Fruit fly (Drosophila melanogaster) whole organism, embryonic: ENCODE data around the gene CG1622.
A peak's percentile ranks its signal among the peaks of the same experiment; 100 is the strongest.

Source experiments
- ATbp ChIP-seq: fragments of 200-800 bp; sonication (Bioruptor generic); optimal IDR thresholded peaks from 2 replicates; lab custom pipeline; 2017; ENCODE audit warnings: missing biosample characterization, mild to moderate bottlenecking, missing genetic modification characterization, missing genetic modification reagents
- B-H2 ChIP-seq: fragments of 200-800 bp; sonication (Bioruptor generic); optimal IDR thresholded peaks from 2 replicates; lab custom pipeline; 2018; ENCODE audit warnings: missing biosample characterization, mild to moderate bottlenecking, missing genetic modification characterization
- Bdp1 ChIP-seq: fragments of 200-800 bp; sonication (Bioruptor generic); optimal IDR thresholded peaks from 3 replicates; lab custom pipeline; 2016; ENCODE audit warnings: missing biosample characterization, missing genetic modification characterization
- Bgb ChIP-seq: fragments of 200-800 bp; sonication (Bioruptor generic); IDR thresholded peaks from 2 replicates; pipeline ENCODE4 v1.3.6; 2022; ENCODE audit warnings: missing biosample characterization, missing genetic modification characterization; ENCODE audit not compliant: partially characterized antibody
- CG10274 ChIP-seq: fragments of 200-800 bp; sonication (Bioruptor generic); optimal IDR thresholded peaks from 3 replicates; lab custom pipeline; 2017; ENCODE audit warnings: missing biosample characterization, mild to moderate bottlenecking, missing genetic modification characterization
- CG12219 ChIP-seq: fragments of 200-800 bp; sonication (Bioruptor generic); optimal IDR thresholded peaks from 3 replicates; lab custom pipeline; 2018; ENCODE audit warnings: missing biosample characterization, mild to moderate bottlenecking, missing genetic modification characterization
- CG12391 ChIP-seq: fragments of 200-800 bp; sonication (Bioruptor generic); optimal IDR thresholded peaks from 3 replicates; lab custom pipeline; 2018; ENCODE audit warnings: missing biosample characterization, mild to moderate bottlenecking, missing genetic modification characterization, moderate library complexity
- CG12769 ChIP-seq: fragments of 200-800 bp; sonication (Bioruptor generic); optimal IDR thresholded peaks from 2 replicates; lab custom pipeline; 2019; ENCODE audit warnings: missing biosample characterization, mild to moderate bottlenecking, missing genetic modification characterization, moderate library complexity
- CG13296 ChIP-seq: fragments of 200-800 bp; sonication (Bioruptor generic); optimal IDR thresholded peaks from 3 replicates; lab custom pipeline; 2018; ENCODE audit warnings: missing biosample characterization, mild to moderate bottlenecking, missing genetic modification characterization
- CG13894 ChIP-seq: fragments of 200-800 bp; sonication (Bioruptor generic); optimal IDR thresholded peaks from 3 replicates; lab custom pipeline; 2018; ENCODE audit warnings: missing biosample characterization, mild to moderate bottlenecking, missing genetic modification characterization, moderate library complexity
- CG14710 ChIP-seq: fragments of 200-800 bp; sonication (Bioruptor generic); optimal IDR thresholded peaks from 3 replicates; lab custom pipeline; 2019; ENCODE audit warnings: missing biosample characterization, mild to moderate bottlenecking, missing genetic modification characterization, moderate library complexity
- CG17359 ChIP-seq: fragments of 200-800 bp; sonication (Bioruptor generic); optimal IDR thresholded peaks from 3 replicates; lab custom pipeline; 2018; ENCODE audit warnings: missing biosample characterization, mild to moderate bottlenecking, missing genetic modification characterization, moderate library complexity
- CG18262 ChIP-seq: fragments of 200-800 bp; optimal IDR thresholded peaks from 3 replicates; lab custom pipeline; 2019; ENCODE audit warnings: missing biosample characterization, mild to moderate bottlenecking, missing genetic modification characterization, moderate library complexity
- CG3163 ChIP-seq: fragments of 200-800 bp; sonication (Bioruptor generic); optimal IDR thresholded peaks from 3 replicates; lab custom pipeline; 2016; ENCODE audit warnings: missing biosample characterization, missing genetic modification characterization
- CG32532 ChIP-seq: fragments of 200-800 bp; sonication (Bioruptor generic); IDR thresholded peaks from 2 replicates; pipeline ENCODE4 v1.3.6; 2022; ENCODE audit warnings: missing biosample characterization, missing genetic modification characterization
- CG3281 ChIP-seq: fragments of 200-800 bp; sonication (Bioruptor generic); optimal IDR thresholded peaks from 3 replicates; lab custom pipeline; 2017; ENCODE audit warnings: missing biosample characterization, mild to moderate bottlenecking, missing genetic modification characterization
- CG33213 ChIP-seq: fragments of 200-800 bp; sonication (Bioruptor generic); optimal IDR thresholded peaks from 3 replicates; lab custom pipeline; 2016; ENCODE audit warnings: missing biosample characterization, missing genetic modification characterization
- CG3407 ChIP-seq: fragments of 200-800 bp; sonication (Bioruptor generic); optimal IDR thresholded peaks from 2 replicates; lab custom pipeline; 2018; ENCODE audit warnings: missing biosample characterization, mild to moderate bottlenecking, missing genetic modification characterization
- CG34376 ChIP-seq: fragments of 200-800 bp; sonication (Bioruptor generic); optimal IDR thresholded peaks from 2 replicates; lab custom pipeline; 2018; ENCODE audit warnings: missing biosample characterization, mild to moderate bottlenecking, missing genetic modification characterization
- CG3838 ChIP-seq: fragments of 200-800 bp; sonication (Bioruptor generic); optimal IDR thresholded peaks from 3 replicates; lab custom pipeline; 2016; ENCODE audit warnings: missing biosample characterization, missing genetic modification characterization
- CG5180 ChIP-seq: fragments of 200-800 bp; sonication (Bioruptor generic); optimal IDR thresholded peaks from 3 replicates; lab custom pipeline; 2017; ENCODE audit warnings: missing biosample characterization, missing genetic modification characterization, mild to moderate bottlenecking, moderate library complexity, missing genetic modification reagents
- CG6765 ChIP-seq: fragments of 200-800 bp; sonication (Bioruptor generic); optimal IDR thresholded peaks from 3 replicates; lab custom pipeline; 2017; ENCODE audit warnings: missing biosample characterization, mild to moderate bottlenecking, missing genetic modification characterization
- CG8924 ChIP-seq: fragments of 200-800 bp; optimal IDR thresholded peaks from 3 replicates; lab custom pipeline; 2019; ENCODE audit warnings: missing biosample characterization, mild to moderate bottlenecking, missing genetic modification characterization, moderate library complexity
- CG8944 ChIP-seq: fragments of 200-800 bp; sonication (Bioruptor generic); optimal IDR thresholded peaks from 3 replicates; lab custom pipeline; 2016; ENCODE audit warnings: missing biosample characterization, missing genetic modification characterization
- D19A ChIP-seq: fragments of 200-800 bp; optimal IDR thresholded peaks from 3 replicates; lab custom pipeline; 2019; ENCODE audit warnings: missing biosample characterization, mild to moderate bottlenecking, missing genetic modification characterization, moderate library complexity
- Dp ChIP-seq: fragments of 200-800 bp; sonication (Bioruptor generic); optimal IDR thresholded peaks from 2 replicates; lab custom pipeline; 2018; ENCODE audit warnings: missing biosample characterization, mild to moderate bottlenecking, missing genetic modification characterization, moderate library complexity
- Dref ChIP-seq: fragments of 200-800 bp; sonication (Bioruptor generic); IDR thresholded peaks from 2 replicates; pipeline ENCODE4 v1.3.6; 2022; ENCODE audit warnings: missing biosample characterization, missing genetic modification characterization
- E2f2 ChIP-seq: fragments of 200-800 bp; sonication (Bioruptor generic); IDR thresholded peaks from 2 replicates; pipeline ENCODE4 v1.3.6; 2022; ENCODE audit warnings: missing biosample characterization, missing genetic modification characterization
- Fer3 ChIP-seq: fragments of 200-800 bp; sonication (Bioruptor generic); optimal IDR thresholded peaks from 2 replicates; lab custom pipeline; 2018; ENCODE audit warnings: missing biosample characterization, mild to moderate bottlenecking, missing genetic modification characterization, moderate library complexity
- H2.0 ChIP-seq: fragments of 200-800 bp; sonication (Bioruptor generic); IDR thresholded peaks from 2 replicates; pipeline ENCODE4 v1.3.6; 2022; ENCODE audit warnings: missing biosample characterization, missing genetic modification characterization
- HLH4C ChIP-seq: fragments of 200-800 bp; sonication (Bioruptor generic); IDR thresholded peaks from 3 replicates; pipeline ENCODE4 v1.3.6; 2022; ENCODE audit warnings: missing biosample characterization, missing genetic modification characterization; ENCODE audit not compliant: partially characterized antibody
- HmgZ ChIP-seq: fragments of 200-800 bp; sonication (Bioruptor generic); optimal IDR thresholded peaks from 2 replicates; lab custom pipeline; 2018; ENCODE audit warnings: missing biosample characterization, mild to moderate bottlenecking, missing genetic modification characterization
- Meics ChIP-seq: fragments of 200-800 bp; sonication (Bioruptor generic); optimal IDR thresholded peaks from 2 replicates; lab custom pipeline; 2017; ENCODE audit warnings: missing biosample characterization, mild to moderate bottlenecking, missing genetic modification characterization
- Sox102F ChIP-seq: fragments of 200-800 bp; sonication (Bioruptor generic); optimal IDR thresholded peaks from 2 replicates; lab custom pipeline; 2018; ENCODE audit warnings: missing biosample characterization, mild to moderate bottlenecking, missing genetic modification characterization, moderate library complexity
- Xrp1 ChIP-seq: fragments of 200-800 bp; sonication (Bioruptor generic); IDR thresholded peaks from 2 replicates; pipeline ENCODE4 v1.3.6; 2022; ENCODE audit warnings: missing biosample characterization, missing genetic modification characterization
- bab2 ChIP-seq: fragments of 200-800 bp; sonication (Bioruptor generic); optimal IDR thresholded peaks from 2 replicates; lab custom pipeline; 2016; ENCODE audit warnings: missing biosample characterization, missing genetic modification characterization
- crol ChIP-seq: fragments of 200-800 bp; sonication (Bioruptor generic); IDR thresholded peaks from 2 replicates; pipeline ENCODE4 v1.3.6; 2022; ENCODE audit warnings: missing biosample characterization, missing genetic modification characterization
- da ChIP-seq: fragments of 200-800 bp; sonication (Bioruptor generic); optimal IDR thresholded peaks from 2 replicates; lab custom pipeline; 2016; ENCODE audit warnings: missing biosample characterization, missing genetic modification characterization
- insv ChIP-seq, 2 experiments: fragments of 200-800 bp; sonication (Bioruptor generic); optimal IDR thresholded peaks; 3 replicates each; lab custom pipeline; 2016 to 2018; ENCODE audit warnings: missing biosample characterization in 2 of 2, missing genetic modification characterization in 2 of 2
- kah ChIP-seq: fragments of 200-800 bp; sonication (Bioruptor generic); optimal IDR thresholded peaks from 2 replicates; lab custom pipeline; 2018; ENCODE audit warnings: missing biosample characterization, mild to moderate bottlenecking, missing genetic modification characterization
- knrl ChIP-seq: fragments of 200-800 bp; sonication (Bioruptor generic); IDR thresholded peaks from 3 replicates; pipeline ENCODE4 v1.3.6; 2022; ENCODE audit warnings: missing biosample characterization, missing genetic modification characterization; ENCODE audit not compliant: partially characterized antibody
- lmd ChIP-seq: fragments of 200-800 bp; sonication (Bioruptor generic); IDR thresholded peaks from 2 replicates; pipeline ENCODE4 v1.3.6; 2022; ENCODE audit warnings: missing biosample characterization, missing genetic modification characterization
- mirr ChIP-seq: fragments of 200-800 bp; sonication (Bioruptor generic); optimal IDR thresholded peaks from 3 replicates; lab custom pipeline; 2018; ENCODE audit warnings: missing biosample characterization, mild to moderate bottlenecking, missing genetic modification characterization
- nerfin-1 ChIP-seq: fragments of 200-800 bp; sonication (Bioruptor generic); optimal IDR thresholded peaks from 3 replicates; lab custom pipeline; 2019; ENCODE audit warnings: missing biosample characterization, mild to moderate bottlenecking, missing genetic modification characterization, moderate library complexity
- oc ChIP-seq: fragments of 200-800 bp; sonication (Bioruptor generic); optimal IDR thresholded peaks from 2 replicates; lab custom pipeline; 2018; ENCODE audit warnings: missing biosample characterization, mild to moderate bottlenecking, missing genetic modification characterization, moderate library complexity
- odd ChIP-seq: fragments of 200-800 bp; sonication (Bioruptor generic); optimal IDR thresholded peaks from 2 replicates; lab custom pipeline; 2017; ENCODE audit warnings: missing biosample characterization, mild to moderate bottlenecking, missing genetic modification characterization
- pros ChIP-seq: fragments of 200-800 bp; sonication (Bioruptor generic); optimal IDR thresholded peaks from 3 replicates; lab custom pipeline; 2019; ENCODE audit warnings: missing biosample characterization, mild to moderate bottlenecking, missing genetic modification characterization, moderate library complexity
- rib ChIP-seq: fragments of 200-800 bp; sonication (Bioruptor generic); IDR thresholded peaks from 2 replicates; pipeline ENCODE4 v1.3.6; 2022; ENCODE audit warnings: missing biosample characterization, missing genetic modification characterization
- stwl ChIP-seq: fragments of 200-800 bp; sonication (Bioruptor generic); optimal IDR thresholded peaks from 3 replicates; lab custom pipeline; 2018; ENCODE audit warnings: missing biosample characterization, mild to moderate bottlenecking, missing genetic modification characterization, moderate library complexity
- wor ChIP-seq: fragments of 200-800 bp; sonication (Bioruptor generic); IDR thresholded peaks from 2 replicates; pipeline ENCODE4 v1.3.6; 2022; ENCODE audit warnings: missing biosample characterization, missing genetic modification characterization

CG1622 gene

DNA sequence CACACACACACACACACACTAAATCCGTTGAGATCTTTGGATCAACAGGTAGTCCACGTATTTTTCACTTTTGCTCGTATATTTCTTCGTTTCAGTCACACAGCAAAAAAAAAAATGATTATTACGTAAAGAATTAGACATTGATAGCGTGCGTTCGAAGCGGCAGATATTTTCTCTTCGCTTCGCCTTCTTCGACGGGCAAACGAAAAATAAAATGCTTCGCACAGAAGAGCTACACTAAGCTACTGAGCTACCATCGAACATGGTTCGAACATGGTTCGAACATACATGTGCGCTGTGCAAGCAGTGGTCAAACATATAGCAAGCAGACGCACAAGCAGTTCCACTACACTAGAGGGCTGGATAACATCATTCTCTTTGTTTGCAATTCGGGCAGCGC, 39.9 kb upstream of the CG1622 start (continued):
- TF ChIP-seq CG14710 (tag; lab: Kevin White, UChicago) (no peak), CG3163 (GFP tag; lab: Kevin White, UChicago) (peak; percentile 76), CG3281 (peak; percentile 21), E2f2 (peak; percentile 61), CG13296 (GFP tag; lab: Kevin White, UChicago) (peak; percentile 56), H2.0 (peak; percentile 30; the same call in 1 of the 2 replicates), crol (GFP tag; lab: Robert Waterston, UW) (0 out of 2 replicates have a peak, but pooled peaks have one; percentile 10), odd (GFP tag; lab: Kevin White, UChicago) (peak; percentile 3), CG17359 (tag; lab: Kevin White, UChicago) (peak; percentile 26), HLH4C (peak; percentile 49; the same call in 1 of the 3 replicates), CG8944 (no peak), CG5180 (GFP tag; lab: Kevin White, UChicago) (peak; percentile 100), Bdp1 (no peak), da (no peak), Dref (GFP tag; lab: Robert Waterston, UW) (no peak), mirr (GFP tag; lab: Kevin White, UChicago) (peak; percentile 53), B-H2 (GFP tag; lab: Kevin White, UChicago) (peak; percentile 46), pros (GFP tag; lab: Kevin White, UChicago) (peak; percentile 18), Bgb (peak; percentile 53), D19A (tag; lab: Kevin White, UChicago) (peak; percentile 20), CG6765 (GFP tag; lab: Kevin White, UChicago) (peak; percentile 14), CG3838 (GFP tag; lab: Kevin White, UChicago) (no peak), wor (no peak), HmgZ (tag; lab: Kevin White, UChicago) (peak; percentile 39), rib (0 out of 2 replicates have a peak, but pooled peaks have one; percentile 22), Dp (GFP tag; lab: Kevin White, UChicago) (peak; percentile 41), knrl (GFP tag; lab: Robert Waterston, UW) (peak; percentile 38; the same call in 1 of the 3 replicates), kah (GFP tag; lab: Kevin White, UChicago) (peak; percentile 97), Xrp1 (GFP tag; lab: Robert Waterston, UW) (peak; percentile 15; the same call in 1 of the 2 replicates), ATbp (GFP tag; lab: Kevin White, UChicago) (no peak), nerfin-1 (tag; lab: Kevin White, UChicago) (no peak), lmd (GFP tag; lab: Robert Waterston, UW) (no peak), CG10274 (GFP tag; lab: Kevin White, UChicago) (no peak), insv (GFP tag; optimal IDR thresholded peaks at IDR 0.05; lab: Kevin White, UChicago) (peak in 1 of 2 experiments; percentile 32), CG32532 (GFP tag; lab: Robert Waterston, UW) (peak; percentile 24; the same call in 1 of the 2 replicates), CG3407 (GFP tag; lab: Kevin White, UChicago) (no peak), CG12391 (tag; lab: Kevin White, UChicago) (peak; percentile 22), Fer3 (peak; percentile 2), bab2 (GFP tag; lab: Kevin White, UChicago) (no peak), Meics (GFP tag; lab: Kevin White, UChicago) (peak; percentile 32), CG33213 (GFP tag; lab: Kevin White, UChicago) (peak; percentile 9), stwl (tag; lab: Kevin White, UChicago) (peak; percentile 75), CG34376 (GFP tag; lab: Kevin White, UChicago) (peak; percentile 16), oc (peak; percentile 4), Sox102F (no peak), CG13894 (peak; percentile 59), CG12769 (peak; percentile 43), CG18262 (tag; lab: Kevin White, UChicago) (peak; percentile 15), CG8924 (tag; lab: Kevin White, UChicago) (peak; percentile 37), CG12219 (GFP tag; lab: Kevin White, UChicago) (peak; percentile 23)
